Worm (Caenorhabditis elegans): ENCODE data around the gene C50F4.12.
A peak's percentile ranks its signal among the peaks of the same experiment; 100 is the strongest.

Gene C50F4.12

DNA sequence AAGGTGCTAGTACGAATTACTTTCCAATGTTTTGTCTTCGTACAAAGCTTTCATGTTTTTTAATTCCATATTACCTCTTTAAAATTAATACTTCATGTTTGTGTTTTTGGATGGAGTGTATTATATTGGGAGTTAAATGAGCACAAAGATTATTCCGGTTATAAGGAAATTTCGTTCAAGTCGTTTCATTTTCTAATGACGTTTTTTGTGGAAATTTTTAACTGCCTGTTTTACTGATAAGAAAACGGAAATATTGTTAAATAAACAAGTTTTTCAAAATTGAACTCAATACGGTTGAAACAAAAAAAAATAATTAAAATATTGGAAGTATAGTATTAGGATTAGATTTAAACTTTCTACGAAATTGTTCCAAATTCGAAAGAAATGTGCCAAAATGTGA lies 12.2 kb downstream of the C50F4.12 start:
- no peak for TF ChIP-seq B0336.3 (GFP tag; IDR thresholded peaks at IDR 0.05)
- TF ChIP-seq nhr-80 (tag; optimal IDR thresholded peaks at IDR 0.05) = peak; percentile 3

DNA sequence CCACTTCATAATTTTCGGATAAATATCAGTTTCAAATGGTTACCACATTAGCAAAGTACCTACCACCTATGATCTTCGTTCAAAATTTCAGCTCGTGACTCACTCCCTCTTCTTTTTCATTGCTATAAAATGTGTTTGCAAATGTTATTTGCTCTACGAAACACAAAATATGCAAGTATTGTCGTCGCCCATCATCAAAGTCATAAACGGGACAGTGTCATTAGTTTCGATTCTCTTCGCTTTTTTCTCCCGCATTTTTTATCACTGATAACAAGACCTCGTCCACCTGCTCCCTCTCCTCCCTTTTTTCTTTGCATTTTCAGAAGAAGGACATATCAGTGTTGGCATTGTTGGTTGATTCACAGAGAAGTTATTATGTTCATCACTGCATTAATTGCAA lies 13.1 kb downstream of the C50F4.12 start, which contains the start of gene C50F4.1:
Gene C50F4.1, plus strand, starts transcription at position 324 of the 400 bp plus-strand sequence.
- TF ChIP-seq tlf-1 (GFP tag; optimal IDR thresholded peaks at IDR 0.05) = no peak
- no peak for TF ChIP-seq mcd-1 (GFP tag; IDR thresholded peaks at IDR 0.05)
- no peak for TF ChIP-seq ama-1 (optimal IDR thresholded peaks at IDR 0.05)
- no peak for TF ChIP-seq ama-1 (GFP tag; optimal IDR thresholded peaks at IDR 0.05)
- no peak for TF ChIP-seq lir-1 (GFP tag; conservative IDR thresholded peaks at IDR 0.05)
- peak; percentile 37 for TF ChIP-seq ets-4 (GFP tag; optimal IDR thresholded peaks at IDR 0.05)
- peak; percentile 95 for TF ChIP-seq nhr-80 (tag; optimal IDR thresholded peaks at IDR 0.05)

DNA sequence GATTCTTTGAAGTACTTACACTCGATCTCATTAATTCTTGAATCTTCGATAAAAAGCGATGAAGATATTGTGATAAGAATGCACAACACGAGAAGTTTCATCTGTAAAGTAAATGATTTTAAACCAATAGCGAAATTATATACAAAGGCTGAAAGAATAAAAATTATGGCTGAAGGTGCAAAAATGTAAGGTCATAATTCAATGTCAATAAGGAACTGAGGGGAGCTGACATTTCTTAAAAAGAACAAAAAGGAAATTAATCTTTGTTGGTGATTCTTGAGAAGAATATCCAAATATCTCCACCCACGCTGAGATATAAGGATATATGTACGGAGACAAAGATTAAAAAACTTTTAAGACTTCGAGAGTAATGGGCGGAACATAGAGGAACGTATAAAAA lies 15.4 kb downstream of the C50F4.12 start, which contains the start of gene C50F4.9:
Gene C50F4.9, minus strand, starts transcription at position 101 of the 400 bp plus-strand sequence.
- no peak for TF ChIP-seq ZK185.1 (tag; optimal IDR thresholded peaks at IDR 0.05; ENCODE audit: poor library complexity, severe bottlenecking)

DNA sequence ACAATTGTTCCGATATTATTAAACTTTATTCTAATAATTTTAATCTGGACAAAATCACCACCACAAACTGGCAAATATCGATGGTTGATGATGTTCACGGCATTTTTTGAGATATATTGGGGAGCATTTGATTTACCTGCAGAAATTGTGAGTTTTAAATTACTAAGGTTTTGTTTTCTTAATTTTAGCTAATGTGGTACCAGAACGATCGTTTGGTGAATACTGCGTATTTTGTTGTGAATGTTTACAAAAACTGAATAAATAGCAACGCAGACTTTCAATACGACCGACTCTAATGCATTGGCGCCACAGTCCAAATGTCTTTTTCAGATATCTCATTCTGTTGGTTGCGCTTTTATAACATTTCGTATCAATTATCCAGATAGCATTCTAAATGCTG lies 17.8 kb downstream of the C50F4.12 start:
- TF ChIP-seq bed-2 (GFP tag; IDR thresholded peaks at IDR 0.05) (no peak), hrde-1 (tag; optimal IDR thresholded peaks at IDR 0.05; ENCODE audit: borderline replicate concordance) (no peak), zfh-2 (GFP tag; conservative IDR thresholded peaks at IDR 0.05) (no peak), tlf-1 (GFP tag; optimal IDR thresholded peaks at IDR 0.05) (no peak), hlh-12 (tag; optimal IDR thresholded peaks at IDR 0.05) (no peak), attf-3 (GFP tag; conservative IDR thresholded peaks at IDR 0.05) (no peak), efl-1 (GFP tag; optimal IDR thresholded peaks at IDR 0.05) (no peak), ZK185.1 (tag; optimal IDR thresholded peaks at IDR 0.05; ENCODE audit: poor library complexity, severe bottlenecking) (no peak), dox-1 (GFP tag; IDR thresholded peaks at IDR 0.05) (no peak)

DNA sequence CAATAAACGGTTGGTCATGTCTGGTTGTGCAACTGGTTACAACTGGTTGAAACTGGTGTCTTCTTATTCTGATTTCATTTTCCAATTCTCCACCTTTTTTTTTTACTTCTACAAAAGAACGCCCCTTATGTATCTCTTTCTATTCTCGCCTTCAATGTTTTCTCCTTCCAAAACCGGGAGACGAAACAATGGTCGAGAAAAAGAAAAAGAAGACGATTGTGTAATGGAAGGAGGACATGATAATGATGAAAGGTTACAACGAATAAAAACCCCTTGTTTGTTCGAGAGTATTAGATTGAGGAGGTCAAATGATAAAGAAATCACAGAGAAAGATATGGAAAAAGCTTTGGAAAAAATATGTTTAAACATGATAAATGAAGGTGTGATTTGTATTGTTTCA lies 20.7 kb downstream of the C50F4.12 start, which contains the start of gene C50F4.8:
Gene C50F4.8, minus strand, starts transcription at position 28 of the 400 bp plus-strand sequence.
- TF ChIP-seq B0336.3 (GFP tag; IDR thresholded peaks at IDR 0.05) (no peak), dpl-1 (GFP tag; optimal IDR thresholded peaks at IDR 0.05) (no peak), K11D2.4 (GFP tag; IDR thresholded peaks at IDR 0.05) (no peak), T26A5.8 (tag; optimal IDR thresholded peaks at IDR 0.05) (no peak), F57C9.4 (tag; optimal IDR thresholded peaks at IDR 0.05) (no peak), F39B2.1 (GFP tag; IDR thresholded peaks at IDR 0.05) (no peak), ztf-6 (GFP tag; IDR thresholded peaks at IDR 0.05) (no peak), D2030.7 (GFP tag; IDR thresholded peaks at IDR 0.05) (no peak), unc-62 (GFP tag; optimal IDR thresholded peaks at IDR 0.05) (no peak), egl-44 (GFP tag; IDR thresholded peaks at IDR 0.05) (no peak)

DNA sequence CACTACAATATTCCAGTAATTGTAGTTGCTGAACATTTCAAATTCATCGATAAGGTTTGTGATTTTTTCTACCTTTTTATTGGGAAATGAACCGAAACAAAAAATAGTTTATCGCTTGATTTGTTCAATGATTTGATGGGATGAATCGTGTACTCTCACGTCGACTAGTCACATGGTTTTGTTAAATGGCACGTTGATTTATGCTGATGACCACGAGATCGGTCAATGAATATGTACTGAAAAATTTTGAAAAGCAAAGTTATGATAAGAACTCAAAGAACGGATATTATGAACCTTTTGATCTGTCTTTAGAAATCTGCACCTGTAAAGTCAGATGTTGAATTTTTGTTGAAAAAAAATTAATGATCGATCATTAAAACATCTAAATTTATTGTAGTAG lies 23.3 kb downstream of the C50F4.12 start:
- TF ChIP-seq lin-26 (GFP tag; IDR thresholded peaks at IDR 0.05) = peak; percentile 65; the same call in 1 of the 2 replicates
- 0 out of 2 replicates have a peak, but pooled peaks have one; percentile 33 for TF ChIP-seq Y56A3A.18 (GFP tag; IDR thresholded peaks at IDR 0.05)
- peak; percentile 43; the same call in 1 of the 2 replicates for TF ChIP-seq C06A6.2 (GFP tag; conservative IDR thresholded peaks at IDR 0.05)
- TF ChIP-seq lin-35 (GFP tag; optimal IDR thresholded peaks at IDR 0.05) = no peak
- peak; percentile 1 for TF ChIP-seq die-1 (tag; optimal IDR thresholded peaks at IDR 0.05)
- TF ChIP-seq mel-28 (tag; optimal IDR thresholded peaks at IDR 0.05; ENCODE audit: borderline replicate concordance) = no peak
- no peak for TF ChIP-seq Y67H2A.10 (GFP tag; conservative IDR thresholded peaks at IDR 0.05)
- TF ChIP-seq somi-1 (GFP tag; optimal IDR thresholded peaks at IDR 0.05) = peak; percentile 78
- TF ChIP-seq nhr-80 (tag; optimal IDR thresholded peaks at IDR 0.05) = peak; percentile 15
- no peak for TF ChIP-seq B0019.2 (GFP tag; conservative IDR thresholded peaks at IDR 0.05)
- TF ChIP-seq nhr-90 (tag; optimal IDR thresholded peaks at IDR 0.05) = no peak
- peak; percentile 82 for TF ChIP-seq F22D6.2 (tag; optimal IDR thresholded peaks at IDR 0.05)
- peak; percentile 89 for TF ChIP-seq ztf-26 (tag; optimal IDR thresholded peaks at IDR 0.05)
- no peak for TF ChIP-seq xnd-1 (tag; optimal IDR thresholded peaks at IDR 0.05)
- no peak for TF ChIP-seq B0261.1 (tag; optimal IDR thresholded peaks at IDR 0.05)
- TF ChIP-seq efl-1 (GFP tag; optimal IDR thresholded peaks at IDR 0.05) = no peak
- TF ChIP-seq cebp-1 (GFP tag; IDR thresholded peaks at IDR 0.05) = no peak
- TF ChIP-seq cebp-1 (tag; optimal IDR thresholded peaks at IDR 0.05) = no peak
- no peak for TF ChIP-seq nfya-2 (GFP tag; IDR thresholded peaks at IDR 0.05)
